3 fruit fly cellular contexts compared by ENCODE assay signal in the genomic region with DNA sequence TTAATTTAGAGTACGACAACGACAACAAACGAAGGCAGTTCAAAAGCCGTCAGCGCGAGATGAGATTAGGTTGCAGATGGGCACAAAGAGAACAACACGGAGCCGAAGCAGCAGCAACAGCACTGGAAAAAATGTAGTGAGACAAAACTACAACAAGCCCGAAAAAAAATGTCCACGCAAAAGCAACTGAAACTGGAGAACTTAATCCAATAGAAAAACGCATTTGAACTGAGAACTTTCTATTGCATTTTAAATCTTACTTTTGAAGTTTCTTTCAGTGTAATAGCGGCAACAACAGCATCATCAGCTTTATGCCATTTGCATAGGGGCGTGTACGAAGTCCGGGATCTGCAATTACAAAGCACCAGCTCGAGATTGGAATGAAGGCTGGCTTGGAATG.
TF ChIP-seq lines count a peak whose summit lies in the region.

No protein-coding gene starts in this region.

TF ChIP-seq in whole organism, embryonic, 481 proteins besides CTCF, POLR2A, EP300 and RAD21 (continued from another document):
- TF ChIP-seq nmo (GFP tag; optimal IDR thresholded peaks at IDR 0.05; lab: Kevin White, UChicago) (peak; percentile 11), CG32772 (GFP tag; IDR thresholded peaks at IDR 0.05; lab: Robert Waterston, UW) (peak; percentile 25; the same call in 1 of the 2 replicates), zf30C (GFP tag; optimal IDR thresholded peaks at IDR 0.05; lab: Kevin White, UChicago) (no peak), Hmr (GFP tag; optimal IDR thresholded peaks at IDR 0.05; lab: Kevin White, UChicago) (peak; percentile 24), CG6765 (GFP tag; optimal IDR thresholded peaks at IDR 0.05; lab: Kevin White, UChicago) (no peak), gsb (GFP tag; IDR thresholded peaks at IDR 0.05; lab: Robert Waterston, UW) (no peak), Xrp1 (GFP tag; IDR thresholded peaks at IDR 0.05; lab: Robert Waterston, UW) (peak; percentile 59), CG15514 (GFP tag; optimal IDR thresholded peaks at IDR 0.05; lab: Kevin White, UChicago) (peak; percentile 1), gem (tag; optimal IDR thresholded peaks at IDR 0.05; lab: Kevin White, UChicago) (peak; percentile 41), repo (GFP tag; optimal IDR thresholded peaks at IDR 0.05; lab: Kevin White, UChicago) (no peak), CG18599 (GFP tag; optimal IDR thresholded peaks at IDR 0.05; lab: Kevin White, UChicago) (peak; percentile 41), sob (GFP tag; IDR thresholded peaks at IDR 0.05; lab: Robert Waterston, UW) (peak; percentile 37; the same call in 1 of the 2 replicates), chif (GFP tag; optimal IDR thresholded peaks at IDR 0.05; lab: Kevin White, UChicago) (peak in 1 of 2 experiments; percentile 1), CG9876 (GFP tag; optimal IDR thresholded peaks at IDR 0.05; lab: Kevin White, UChicago) (no peak), Ptx1 (GFP tag; IDR thresholded peaks at IDR 0.05; lab: Robert Waterston, UW) (0 out of 2 replicates have a peak, but pooled peaks have one; percentile 14), tin (GFP tag; optimal IDR thresholded peaks at IDR 0.05; lab: Kevin White, UChicago) (peak; percentile 1), Myb (GFP tag; optimal IDR thresholded peaks at IDR 0.05; lab: Kevin White, UChicago) (no peak), bsh (GFP tag; optimal IDR thresholded peaks at IDR 0.05; lab: Kevin White, UChicago) (peak in 1 of 2 experiments; percentile 21), Ets65A (GFP tag; lab: Kevin White, UChicago) (peak; percentile 64), CG11504 (tag; optimal IDR thresholded peaks at IDR 0.05; lab: Kevin White, UChicago) (peak; percentile 39), dysf (GFP tag; IDR thresholded peaks at IDR 0.05; lab: Robert Waterston, UW) (0 out of 3 replicates have a peak, but pooled peaks have one; percentile 48), CG15011 (GFP tag; optimal IDR thresholded peaks at IDR 0.05; lab: Kevin White, UChicago) (no peak), Oaz (GFP tag; IDR thresholded peaks at IDR 0.05; lab: Robert Waterston, UW) (0 out of 2 replicates have a peak, but pooled peaks have one; percentile 10), ind (GFP tag; optimal IDR thresholded peaks at IDR 0.05; lab: Kevin White, UChicago) (peak; percentile 8), trem (tag; optimal IDR thresholded peaks at IDR 0.05; lab: Kevin White, UChicago) (no peak), Antp (GFP tag; optimal IDR thresholded peaks at IDR 0.05; lab: Kevin White, UChicago) (peak; percentile 20), row (GFP tag; IDR thresholded peaks at IDR 0.05; lab: Robert Waterston, UW) (peak; percentile 31; the same call in 1 of the 3 replicates), vvl (GFP tag; IDR thresholded peaks at IDR 0.05; lab: Robert Waterston, UW) (0 out of 2 replicates have a peak, but pooled peaks have one; percentile 35), crc (GFP tag; optimal IDR thresholded peaks at IDR 0.05; lab: Kevin White, UChicago) (peak; percentile 9), sens (GFP tag; lab: Kevin White, UChicago) (peak; percentile 85), CG2678 (tag; optimal IDR thresholded peaks at IDR 0.05; lab: Kevin White, UChicago) (peak; percentile 29), nom (GFP tag; optimal IDR thresholded peaks at IDR 0.05; lab: Kevin White, UChicago) (peak; percentile 33), dmrt99B (tag; optimal IDR thresholded peaks at IDR 0.05; lab: Kevin White, UChicago) (peak; percentile 50), CG3163 (GFP tag; optimal IDR thresholded peaks at IDR 0.05; lab: Kevin White, UChicago) (no peak), Sox102F (GFP tag; optimal IDR thresholded peaks at IDR 0.05; lab: Kevin White, UChicago) (peak; percentile 12), dpn (GFP tag; optimal IDR thresholded peaks at IDR 0.05; lab: Kevin White, UChicago) (peak in 1 of 2 experiments; percentile 16)

TF ChIP-seq in whole organism, prepupa, 60 proteins besides CTCF, POLR2A, EP300 and RAD21 (continued from another document):
- TF ChIP-seq dsx (GFP tag; optimal IDR thresholded peaks at IDR 0.05; lab: Kevin White, UChicago; ENCODE audit: poor library complexity, severe bottlenecking) = peak; percentile 68
- TF ChIP-seq CG16779 (tag; optimal IDR thresholded peaks at IDR 0.05; lab: Kevin White, UChicago) = peak; percentile 25
- peak; percentile 68 for TF ChIP-seq cyc (GFP tag; optimal IDR thresholded peaks at IDR 0.05; lab: Kevin White, UChicago)
- TF ChIP-seq CG4318 (GFP tag; optimal IDR thresholded peaks at IDR 0.05; lab: Kevin White, UChicago) = no peak
- no peak for TF ChIP-seq fkh (GFP tag; optimal IDR thresholded peaks at IDR 0.05; lab: Kevin White, UChicago)
- TF ChIP-seq achi (GFP tag; optimal IDR thresholded peaks at IDR 0.05; lab: Kevin White, UChicago) = peak; percentile 62
- TF ChIP-seq Met (GFP tag; optimal IDR thresholded peaks at IDR 0.05; lab: Kevin White, UChicago) = peak; percentile 66
- peak; percentile 64 for TF ChIP-seq OdsH (GFP tag; optimal IDR thresholded peaks at IDR 0.05; lab: Kevin White, UChicago)
- peak; percentile 81 for TF ChIP-seq svp (GFP tag; lab: Kevin White, UChicago)
- TF ChIP-seq Eip78C (GFP tag; lab: Kevin White, UChicago) = peak; percentile 90
- peak; percentile 40 for TF ChIP-seq CG11902 (GFP tag; optimal IDR thresholded peaks at IDR 0.05; lab: Kevin White, UChicago)
- TF ChIP-seq Hr4 (GFP tag; optimal IDR thresholded peaks at IDR 0.05; lab: Kevin White, UChicago) = peak; percentile 48
- TF ChIP-seq CG34406 (GFP tag; optimal IDR thresholded peaks at IDR 0.05; lab: Kevin White, UChicago) = peak; percentile 56
- peak; percentile 59 for TF ChIP-seq Sox14 (GFP tag; optimal IDR thresholded peaks at IDR 0.05; lab: Kevin White, UChicago)
- TF ChIP-seq CG8319 (GFP tag; optimal IDR thresholded peaks at IDR 0.05; lab: Kevin White, UChicago) = peak; percentile 52
- TF ChIP-seq topi (GFP tag; optimal IDR thresholded peaks at IDR 0.05; lab: Kevin White, UChicago) = peak; percentile 68
- TF ChIP-seq CG11762 (GFP tag; optimal IDR thresholded peaks at IDR 0.05; lab: Kevin White, UChicago; ENCODE audit: insufficient read depth) = peak; percentile 34
- peak; percentile 79 for TF ChIP-seq CG6163 (GFP tag; IDR thresholded peaks at IDR 0.05; lab: Robert Waterston, UW)
- TF ChIP-seq CG10669 (GFP tag; optimal IDR thresholded peaks at IDR 0.05; lab: Kevin White, UChicago) = peak; percentile 72
- peak; percentile 66 for TF ChIP-seq acj6 (GFP tag; optimal IDR thresholded peaks at IDR 0.05; lab: Kevin White, UChicago)
- TF ChIP-seq CG6792 (GFP tag; optimal IDR thresholded peaks at IDR 0.05; lab: Kevin White, UChicago) = peak; percentile 63
- TF ChIP-seq net (GFP tag; optimal IDR thresholded peaks at IDR 0.05; lab: Kevin White, UChicago) = peak; percentile 65
- peak; percentile 59 for TF ChIP-seq esn (GFP tag; optimal IDR thresholded peaks at IDR 0.05; lab: Kevin White, UChicago)
- peak; percentile 56; the same call in 2 of the 3 replicates for TF ChIP-seq eg (GFP tag; IDR thresholded peaks at IDR 0.05; lab: Robert Waterston, UW)
- TF ChIP-seq fd59A (GFP tag; optimal IDR thresholded peaks at IDR 0.05; lab: Kevin White, UChicago) = peak; percentile 71
- peak; percentile 54 for TF ChIP-seq Sox15 (GFP tag; optimal IDR thresholded peaks at IDR 0.05; lab: Kevin White, UChicago)
- TF ChIP-seq pdm3 (GFP tag; optimal IDR thresholded peaks at IDR 0.05; lab: Kevin White, UChicago) = peak; percentile 64
- peak; percentile 66 for TF ChIP-seq CG10631 (GFP tag; optimal IDR thresholded peaks at IDR 0.05; lab: Kevin White, UChicago)
- TF ChIP-seq salr (GFP tag; optimal IDR thresholded peaks at IDR 0.05; lab: Kevin White, UChicago) = peak; percentile 29 to 65
- TF ChIP-seq CG3919 (GFP tag; optimal IDR thresholded peaks at IDR 0.05; lab: Kevin White, UChicago) = peak; percentile 74
- TF ChIP-seq CG6854 (GFP tag; optimal IDR thresholded peaks at IDR 0.05; lab: Kevin White, UChicago) = peak; percentile 11
- TF ChIP-seq fd85E (GFP tag; optimal IDR thresholded peaks at IDR 0.05; lab: Kevin White, UChicago) = peak; percentile 5
- TF ChIP-seq CG3032 (tag; optimal IDR thresholded peaks at IDR 0.05; lab: Kevin White, UChicago) = no peak
- peak; percentile 62 for TF ChIP-seq Hr39 (GFP tag; optimal IDR thresholded peaks at IDR 0.05; lab: Kevin White, UChicago)
- TF ChIP-seq CG8632 (GFP tag; optimal IDR thresholded peaks at IDR 0.05; lab: Kevin White, UChicago) = peak; percentile 48
- TF ChIP-seq Eip93F (GFP tag; optimal IDR thresholded peaks at IDR 0.05; lab: Kevin White, UChicago) = no peak
- peak; percentile 51; the same call in 1 of the 3 replicates for TF ChIP-seq CG8119 (GFP tag; IDR thresholded peaks at IDR 0.05; lab: Robert Waterston, UW)
- no peak for TF ChIP-seq Hr38 (GFP tag; optimal IDR thresholded peaks at IDR 0.05; lab: Kevin White, UChicago)
- TF ChIP-seq dac (GFP tag; optimal IDR thresholded peaks at IDR 0.05; lab: Kevin White, UChicago) = no peak

TF ChIP-seq in whole organism, wandering third instar larva, 38 proteins besides CTCF, POLR2A, EP300 and RAD21 (continued from another document):
- TF ChIP-seq brk (GFP tag; optimal IDR thresholded peaks at IDR 0.05; lab: Kevin White, UChicago) (no peak), fru (GFP tag; optimal IDR thresholded peaks at IDR 0.05; lab: Kevin White, UChicago) (peak; percentile 57), dmrt93B (GFP tag; optimal IDR thresholded peaks at IDR 0.05; lab: Kevin White, UChicago) (no peak), br (GFP tag; optimal IDR thresholded peaks at IDR 0.05; lab: Kevin White, UChicago) (peak; percentile 64), psq (GFP tag; optimal IDR thresholded peaks at IDR 0.05; lab: Kevin White, UChicago) (peak; percentile 27), CrebA (GFP tag; optimal IDR thresholded peaks at IDR 0.05; lab: Kevin White, UChicago; ENCODE audit: borderline replicate concordance) (no peak), tai (GFP tag; optimal IDR thresholded peaks at IDR 0.05; lab: Kevin White, UChicago) (peak; percentile 33), HLH106 (tag; optimal IDR thresholded peaks at IDR 0.05; lab: Kevin White, UChicago) (peak; percentile 64), Dif (GFP tag; optimal IDR thresholded peaks at IDR 0.05; lab: Kevin White, UChicago; ENCODE audit: partially characterized antibody) (no peak), Sp1 (GFP tag; optimal IDR thresholded peaks at IDR 0.05; lab: Kevin White, UChicago) (peak; percentile 62)
TF ChIP-seq in whole organism, wandering third instar larva: peak in this region for 14.
